Fruit fly (Drosophila melanogaster): ENCODE measurements around the gene Tbc1d15-17.

The Tbc1d15-17 gene

dm6 chr2L:161453-162175 is 45.4 kb upstream of the Tbc1d15-17 start (continued):
- TF ChIP-seq OdsH (GFP tag; optimal IDR thresholded peaks at IDR 0.05) (peak; percentile 22), sage (GFP tag; optimal IDR thresholded peaks at IDR 0.05) (peak; percentile 67), rgr (GFP tag; optimal IDR thresholded peaks at IDR 0.05) (peak; percentile 1)

dm6 chr2L:162208-162607 is 44.8 kb upstream of the Tbc1d15-17 start:
- TF ChIP-seq sage (GFP tag; optimal IDR thresholded peaks at IDR 0.05): peak; percentile 42
- TF ChIP-seq Dif (GFP tag; optimal IDR thresholded peaks at IDR 0.05; ENCODE audit: partially characterized antibody): no peak

dm6 chr2L:163229-163628 is 43.8 kb upstream of the Tbc1d15-17 start:
- TF ChIP-seq Myc (optimal IDR thresholded peaks at IDR 0.05) (no peak), fru (GFP tag; optimal IDR thresholded peaks at IDR 0.05) (no peak), woc (GFP tag; optimal IDR thresholded peaks at IDR 0.05) (no peak), lola (GFP tag; optimal IDR thresholded peaks at IDR 0.05) (no peak), jim (GFP tag; optimal IDR thresholded peaks at IDR 0.05) (no peak), sage (GFP tag; optimal IDR thresholded peaks at IDR 0.05) (no peak), usp (GFP tag; optimal IDR thresholded peaks at IDR 0.05) (no peak)

DNA sequence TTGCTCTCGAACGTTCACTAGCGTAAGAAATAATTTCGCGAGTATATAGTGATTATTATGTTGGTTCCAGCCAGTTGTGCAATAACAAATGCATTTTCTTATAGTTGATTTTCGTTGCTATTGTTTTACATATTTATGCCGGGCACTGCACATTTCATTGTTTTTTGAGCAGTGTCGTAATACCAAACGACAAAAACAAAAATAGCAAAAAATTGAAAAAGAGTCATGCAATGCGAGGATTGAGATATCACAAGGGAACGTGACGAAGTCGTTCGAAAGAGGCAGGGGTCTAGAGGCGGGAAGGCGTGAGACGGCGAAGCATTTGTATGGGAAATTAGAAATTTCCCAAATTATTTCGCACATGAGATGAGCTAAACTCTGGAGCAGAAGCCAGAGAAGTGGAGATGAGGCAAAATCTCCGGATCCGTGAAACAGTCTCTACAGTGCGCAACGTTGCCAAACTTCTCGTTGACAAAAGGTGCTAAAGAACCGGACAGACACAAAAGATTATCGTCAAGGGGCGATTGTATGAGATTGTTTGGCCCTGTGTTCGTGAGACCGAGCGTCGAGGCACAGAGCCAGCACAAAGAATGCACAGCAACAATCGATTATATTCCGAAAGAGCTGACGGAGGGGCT is 41.6 kb upstream of the Tbc1d15-17 start:
- TF ChIP-seq jim (GFP tag; optimal IDR thresholded peaks at IDR 0.05) (no peak), HLH106 (tag; optimal IDR thresholded peaks at IDR 0.05) (peak; percentile 16), Hr83 (GFP tag; optimal IDR thresholded peaks at IDR 0.05; ENCODE audit: poor library complexity, severe bottlenecking) (no peak), Hnf4 (GFP tag; optimal IDR thresholded peaks at IDR 0.05) (no peak), Mio (GFP tag; optimal IDR thresholded peaks at IDR 0.05) (peak; percentile 19), rgr (GFP tag; optimal IDR thresholded peaks at IDR 0.05) (peak; percentile 42), h (GFP tag; optimal IDR thresholded peaks at IDR 0.05) (peak; percentile 52), Dif (GFP tag; optimal IDR thresholded peaks at IDR 0.05; ENCODE audit: partially characterized antibody) (peak; percentile 14), Rel (GFP tag; optimal IDR thresholded peaks at IDR 0.05) (no peak), Rel (tag; optimal IDR thresholded peaks at IDR 0.05) (peak; percentile 32)

DNA sequence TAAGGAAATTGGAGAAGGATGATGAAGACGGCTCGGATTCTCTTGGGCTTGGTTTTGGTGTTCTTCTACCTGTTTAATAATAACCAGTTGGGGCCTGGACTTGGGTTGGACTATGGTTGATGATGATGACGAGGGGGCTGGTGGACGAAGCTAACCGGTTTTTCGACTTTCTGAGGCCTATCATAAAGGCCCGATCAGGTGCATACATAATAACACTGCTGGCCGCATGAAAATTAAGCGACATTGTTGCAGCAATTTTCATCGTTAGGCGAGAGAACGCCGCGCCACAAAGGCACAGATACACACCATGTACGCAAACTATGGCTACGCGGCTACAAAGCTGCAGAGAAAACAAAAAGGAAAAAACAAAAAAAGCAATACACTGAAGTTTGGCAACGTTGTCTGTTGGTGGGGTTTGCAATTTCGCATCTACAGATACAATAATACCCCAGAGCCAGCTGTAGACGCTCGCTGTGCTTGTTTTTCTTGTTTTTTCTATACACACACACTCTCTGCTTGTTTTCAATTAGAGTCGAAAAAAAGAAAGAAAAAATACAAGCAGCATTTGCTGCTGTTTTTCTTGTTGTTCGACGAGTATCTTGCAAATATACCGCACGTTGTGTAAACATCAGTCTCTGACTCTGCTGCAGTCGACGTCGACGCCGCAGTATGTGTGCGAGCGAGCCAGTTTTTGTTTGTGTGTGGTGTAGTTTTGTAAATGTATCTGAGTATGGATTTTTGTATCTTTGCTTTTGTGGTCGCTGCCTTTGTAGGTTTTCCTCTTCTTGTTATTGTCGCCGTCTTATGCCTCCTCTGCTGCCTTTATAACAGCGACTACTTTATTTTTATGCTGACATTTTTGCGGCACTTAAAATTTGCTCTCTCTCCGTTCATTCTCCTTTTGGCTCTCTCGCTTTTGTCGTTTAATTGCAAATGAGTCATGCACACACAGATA is 40.6 kb upstream of the Tbc1d15-17 start:
- TF ChIP-seq psq (GFP tag; optimal IDR thresholded peaks at IDR 0.05): peak; percentile 83
- TF ChIP-seq Mio (GFP tag; optimal IDR thresholded peaks at IDR 0.05): peak; percentile 40
- peak; percentile 49 for TF ChIP-seq ey (GFP tag; optimal IDR thresholded peaks at IDR 0.05)
- TF ChIP-seq HLH106 (tag; optimal IDR thresholded peaks at IDR 0.05): peak; percentile 62
- no peak for TF ChIP-seq Hr78 (GFP tag; optimal IDR thresholded peaks at IDR 0.05)
- peak; percentile 98 for TF ChIP-seq brk (GFP tag; optimal IDR thresholded peaks at IDR 0.05)
- TF ChIP-seq pan (optimal IDR thresholded peaks at IDR 0.05): no peak
- TF ChIP-seq Dfd (GFP tag; optimal IDR thresholded peaks at IDR 0.05): no peak
- peak; percentile 83 for TF ChIP-seq CG9705 (GFP tag; optimal IDR thresholded peaks at IDR 0.05)
- peak; percentile 89 for TF ChIP-seq h (GFP tag; optimal IDR thresholded peaks at IDR 0.05)
- peak; percentile 93 for TF ChIP-seq tai (GFP tag; optimal IDR thresholded peaks at IDR 0.05)
- TF ChIP-seq fru (GFP tag; optimal IDR thresholded peaks at IDR 0.05): peak; percentile 88
- peak; percentile 90 for TF ChIP-seq OdsH (GFP tag; optimal IDR thresholded peaks at IDR 0.05)
- TF ChIP-seq CG32264 (GFP tag; optimal IDR thresholded peaks at IDR 0.05): peak; percentile 93
- TF ChIP-seq woc (GFP tag; optimal IDR thresholded peaks at IDR 0.05): peak; percentile 80
- TF ChIP-seq CrebA (GFP tag; optimal IDR thresholded peaks at IDR 0.05; ENCODE audit: borderline replicate concordance): peak; percentile 98
- peak; percentile 57 to 60 for TF ChIP-seq dl (GFP tag; optimal IDR thresholded peaks at IDR 0.05; ENCODE audit: insufficient read depth in 1 of 2, partially characterized antibody in 2 of 2)
- TF ChIP-seq Abd-B (GFP tag; optimal IDR thresholded peaks at IDR 0.05): no peak
- peak; percentile 97 for TF ChIP-seq Hr83 (GFP tag; optimal IDR thresholded peaks at IDR 0.05; ENCODE audit: poor library complexity, severe bottlenecking)
- no peak for TF ChIP-seq GATAd (GFP tag; optimal IDR thresholded peaks at IDR 0.05)
- peak; percentile 89 for TF ChIP-seq Hnf4 (GFP tag; optimal IDR thresholded peaks at IDR 0.05)
- no peak for TF ChIP-seq lola (GFP tag; optimal IDR thresholded peaks at IDR 0.05)
- peak; percentile 90 for TF ChIP-seq br (GFP tag; optimal IDR thresholded peaks at IDR 0.05)
- peak; percentile 94 for TF ChIP-seq Sp1 (GFP tag; optimal IDR thresholded peaks at IDR 0.05)
- TF ChIP-seq dsf (GFP tag; optimal IDR thresholded peaks at IDR 0.05; ENCODE audit: borderline replicate concordance): peak; percentile 86
- TF ChIP-seq foxo (GFP tag; optimal IDR thresholded peaks at IDR 0.05): peak; percentile 74 to 97
- no peak for TF ChIP-seq Myc (optimal IDR thresholded peaks at IDR 0.05)
- no peak for TF ChIP-seq N (GFP tag; optimal IDR thresholded peaks at IDR 0.05)
- TF ChIP-seq jim (GFP tag; optimal IDR thresholded peaks at IDR 0.05): peak; percentile 93
- TF ChIP-seq Dif (GFP tag; optimal IDR thresholded peaks at IDR 0.05; ENCODE audit: partially characterized antibody): peak; percentile 82
- peak; percentile 92 for TF ChIP-seq Rel (GFP tag; optimal IDR thresholded peaks at IDR 0.05)
- peak; percentile 82 for TF ChIP-seq Rel (tag; optimal IDR thresholded peaks at IDR 0.05)
- peak; percentile 94 for TF ChIP-seq Jra (GFP tag; optimal IDR thresholded peaks at IDR 0.05)
